Fruit fly (Drosophila melanogaster) whole organism, embryonic: Measurements from ENCODE around the gene CG10700.

Source experiments
- Bgb ChIP-seq: fragments of 200-800 bp; sonication (Bioruptor generic); IDR thresholded peaks from 2 replicates; pipeline ENCODE4 v1.3.6; 2022; ENCODE audit warnings: missing biosample characterization, missing genetic modification characterization; ENCODE audit not compliant: partially characterized antibody
- CG13287 ChIP-seq: fragments of 200-800 bp; sonication (Bioruptor generic); IDR thresholded peaks from 2 replicates; pipeline ENCODE4 v1.3.6; 2022; ENCODE audit warnings: missing biosample characterization, missing genetic modification characterization; ENCODE audit not compliant: partially characterized antibody
- CG13775 ChIP-seq: fragments of 200-800 bp; sonication (Bioruptor generic); optimal IDR thresholded peaks from 3 replicates; lab custom pipeline; 2017; ENCODE audit warnings: missing biosample characterization, mild to moderate bottlenecking, missing genetic modification characterization
- CG14667 ChIP-seq: fragments of 200-800 bp; sonication (Bioruptor generic); IDR thresholded peaks from 2 replicates; pipeline ENCODE4 v1.3.6; 2022; ENCODE audit warnings: missing biosample characterization, missing genetic modification characterization
- CG15011 ChIP-seq: fragments of 200-800 bp; sonication (Bioruptor generic); optimal IDR thresholded peaks from 3 replicates; lab custom pipeline; 2018; ENCODE audit warnings: missing biosample characterization, mild to moderate bottlenecking, missing genetic modification characterization
- CG15479 ChIP-seq: fragments of 200-800 bp; sonication (Bioruptor generic); optimal IDR thresholded peaks from 3 replicates; lab custom pipeline; 2019; ENCODE audit warnings: missing biosample characterization, mild to moderate bottlenecking, missing genetic modification characterization, moderate library complexity
- CG1602 ChIP-seq: fragments of 200-800 bp; sonication (Bioruptor generic); optimal IDR thresholded peaks from 3 replicates; lab custom pipeline; 2016; ENCODE audit warnings: missing biosample characterization, missing genetic modification characterization
- CG18599 ChIP-seq: fragments of 200-800 bp; sonication (Bioruptor generic); optimal IDR thresholded peaks from 3 replicates; lab custom pipeline; 2017; ENCODE audit warnings: missing biosample characterization, missing genetic modification characterization, mild to moderate bottlenecking, moderate library complexity, missing genetic modification reagents
- CG18619 ChIP-seq: fragments of 200-800 bp; sonication (Bioruptor generic); optimal IDR thresholded peaks from 3 replicates; lab custom pipeline; 2017; ENCODE audit warnings: missing biosample characterization, mild to moderate bottlenecking, missing genetic modification characterization
- CG3065 ChIP-seq: fragments of 200-800 bp; sonication (Bioruptor generic); optimal IDR thresholded peaks from 2 replicates; lab custom pipeline; 2016; ENCODE audit warnings: missing biosample characterization, missing genetic modification characterization
- CG3163 ChIP-seq: fragments of 200-800 bp; sonication (Bioruptor generic); optimal IDR thresholded peaks from 3 replicates; lab custom pipeline; 2016; ENCODE audit warnings: missing biosample characterization, missing genetic modification characterization
- CG34422 ChIP-seq: fragments of 200-800 bp; sonication (Bioruptor generic); IDR thresholded peaks from 3 replicates; pipeline ENCODE4 v1.3.6; 2022; ENCODE audit warnings: missing biosample characterization, missing genetic modification characterization
- CG3847 ChIP-seq: fragments of 200-800 bp; sonication (Bioruptor generic); IDR thresholded peaks from 2 replicates; pipeline ENCODE4 v1.3.6; 2022; ENCODE audit warnings: missing biosample characterization, missing genetic modification characterization
- CG6254 ChIP-seq: fragments of 200-800 bp; sonication (Bioruptor generic); optimal IDR thresholded peaks from 3 replicates; lab custom pipeline; 2017; ENCODE audit warnings: mild to moderate bottlenecking, missing biosample characterization, missing genetic modification reagents, missing genetic modification characterization
- CG6791 ChIP-seq: fragments of 200-800 bp; sonication (Bioruptor generic); IDR thresholded peaks from 3 replicates; pipeline ENCODE4 v1.3.6; 2022; ENCODE audit warnings: missing biosample characterization, missing genetic modification characterization; ENCODE audit not compliant: partially characterized antibody
- CG8359 ChIP-seq: fragments of 200-800 bp; sonication (Bioruptor generic); optimal IDR thresholded peaks from 2 replicates; lab custom pipeline; 2017; ENCODE audit warnings: missing biosample characterization, mild to moderate bottlenecking, missing genetic modification characterization, borderline replicate concordance
- CG9817 ChIP-seq: fragments of 200-800 bp; sonication (Bioruptor generic); optimal IDR thresholded peaks from 2 replicates; lab custom pipeline; 2018; ENCODE audit warnings: missing biosample characterization, mild to moderate bottlenecking, missing genetic modification characterization, moderate library complexity
- Dip3 ChIP-seq: fragments of 200-800 bp; sonication (Bioruptor generic); optimal IDR thresholded peaks from 3 replicates; lab custom pipeline; 2016; ENCODE audit warnings: missing biosample characterization, missing genetic modification characterization
- Doc2 ChIP-seq: fragments of 200-800 bp; sonication (Bioruptor generic); IDR thresholded peaks from 2 replicates; pipeline ENCODE4 v1.3.6; 2022; ENCODE audit warnings: missing biosample characterization, missing genetic modification characterization
- ERR ChIP-seq: fragments of 200-800 bp; sonication (Bioruptor generic); optimal IDR thresholded peaks from 2 replicates; lab custom pipeline; 2016; ENCODE audit warnings: missing biosample characterization, missing genetic modification characterization
- HHEX ChIP-seq: fragments of 200-800 bp; sonication (Bioruptor generic); optimal IDR thresholded peaks from 3 replicates; lab custom pipeline; 2017; ENCODE audit warnings: missing biosample characterization, mild to moderate bottlenecking, missing genetic modification characterization, missing genetic modification reagents
- HLHmδ ChIP-seq: fragments of 200-800 bp; sonication (Bioruptor generic); optimal IDR thresholded peaks from 2 replicates; lab custom pipeline; 2018; ENCODE audit warnings: missing biosample characterization, mild to moderate bottlenecking, missing genetic modification characterization, moderate library complexity
- Hey ChIP-seq: fragments of 200-800 bp; sonication (Bioruptor generic); optimal IDR thresholded peaks from 3 replicates; lab custom pipeline; 2018; ENCODE audit warnings: missing biosample characterization, mild to moderate bottlenecking, missing genetic modification characterization
- Jarid2 ChIP-seq: fragments of 200-800 bp; sonication (Bioruptor generic); optimal IDR thresholded peaks from 3 replicates; lab custom pipeline; 2017; ENCODE audit warnings: mild to moderate bottlenecking, missing biosample characterization, missing genetic modification reagents, missing genetic modification characterization
- Kr ChIP-seq: fragments of 200-800 bp; sonication (Bioruptor generic); optimal IDR thresholded peaks from 2 replicates; lab custom pipeline; 2017; ENCODE audit warnings: missing biosample characterization, mild to moderate bottlenecking, missing genetic modification characterization
- Side ChIP-seq: fragments of 200-800 bp; sonication (Bioruptor generic); optimal IDR thresholded peaks from 2 replicates; lab custom pipeline; 2016; ENCODE audit warnings: missing biosample characterization, missing genetic modification characterization
- YL-1 ChIP-seq: fragments of 200-800 bp; sonication (Bioruptor generic); optimal IDR thresholded peaks from 3 replicates; lab custom pipeline; 2017; ENCODE audit warnings: missing biosample characterization, mild to moderate bottlenecking, missing genetic modification characterization
- cwo ChIP-seq: fragments of 200-800 bp; sonication (Bioruptor generic); optimal IDR thresholded peaks from 3 replicates; lab custom pipeline; 2017; ENCODE audit warnings: missing biosample characterization, missing genetic modification characterization, mild to moderate bottlenecking, moderate library complexity, missing genetic modification reagents
- fu2 ChIP-seq: fragments of 200-800 bp; sonication (Bioruptor generic); optimal IDR thresholded peaks from 2 replicates; lab custom pipeline; 2016; ENCODE audit warnings: missing biosample characterization, missing genetic modification characterization
- ind ChIP-seq: fragments of 200-800 bp; sonication (Bioruptor generic); optimal IDR thresholded peaks from 3 replicates; lab custom pipeline; 2016; ENCODE audit warnings: missing biosample characterization, missing genetic modification characterization
- insv ChIP-seq, 2 experiments: fragments of 200-800 bp; sonication (Bioruptor generic); optimal IDR thresholded peaks; 3 replicates each; lab custom pipeline; 2016 to 2018; ENCODE audit warnings: missing biosample characterization in 2 of 2, missing genetic modification characterization in 2 of 2
- inv ChIP-seq: fragments of 200-800 bp; sonication (Bioruptor generic); IDR thresholded peaks from 2 replicates; pipeline ENCODE4 v1.3.6; 2022; ENCODE audit warnings: missing biosample characterization, missing genetic modification characterization; ENCODE audit not compliant: partially characterized antibody
- kay ChIP-seq: fragments of 200-800 bp; sonication (Bioruptor generic); optimal IDR thresholded peaks from 2 replicates; lab custom pipeline; 2016; ENCODE audit warnings: missing biosample characterization, missing genetic modification characterization
- kni ChIP-seq: fragments of 200-800 bp; sonication (Bioruptor generic); optimal IDR thresholded peaks from 3 replicates; lab custom pipeline; 2017; ENCODE audit warnings: mild to moderate bottlenecking, missing biosample characterization, missing genetic modification reagents, missing genetic modification characterization
- mam ChIP-seq: fragments of 200-800 bp; sonication (Bioruptor generic); optimal IDR thresholded peaks from 3 replicates; lab custom pipeline; 2016; ENCODE audit warnings: missing biosample characterization, missing genetic modification characterization
- nerfin-1 ChIP-seq: fragments of 200-800 bp; sonication (Bioruptor generic); optimal IDR thresholded peaks from 3 replicates; lab custom pipeline; 2019; ENCODE audit warnings: missing biosample characterization, mild to moderate bottlenecking, missing genetic modification characterization, moderate library complexity
- oc ChIP-seq: fragments of 200-800 bp; sonication (Bioruptor generic); optimal IDR thresholded peaks from 2 replicates; lab custom pipeline; 2018; ENCODE audit warnings: missing biosample characterization, mild to moderate bottlenecking, missing genetic modification characterization, moderate library complexity
- peb ChIP-seq: fragments of 200-800 bp; sonication (Bioruptor generic); IDR thresholded peaks from 2 replicates; pipeline ENCODE4 v1.3.6; 2022; ENCODE audit warnings: missing biosample characterization, missing genetic modification characterization
- pfk ChIP-seq: fragments of 200-800 bp; sonication (Bioruptor generic); optimal IDR thresholded peaks from 2 replicates; lab custom pipeline; 2018; ENCODE audit warnings: missing biosample characterization, mild to moderate bottlenecking, missing genetic modification characterization, moderate library complexity
- prd ChIP-seq, 3 experiments: fragments of >200 bp in 2 of 3; fragments of 200-800 bp in 1 of 3; sonication (Bioruptor generic) in 1 of 3; optimal IDR thresholded peaks in 2 of 3; IDR thresholded peaks in 1 of 3; 2 replicates in 2 of 3; 3 replicates in 1 of 3; pipeline versions ENCODE4 v1.3.6 to Lab custom; 2017 to 2022; ENCODE audit warnings: missing biosample characterization in 1 of 3, missing genetic modification characterization in 1 of 3
- pros ChIP-seq: fragments of 200-800 bp; sonication (Bioruptor generic); optimal IDR thresholded peaks from 3 replicates; lab custom pipeline; 2019; ENCODE audit warnings: missing biosample characterization, mild to moderate bottlenecking, missing genetic modification characterization, moderate library complexity
- ro ChIP-seq: fragments of 200-800 bp; sonication (Bioruptor generic); IDR thresholded peaks from 2 replicates; pipeline ENCODE4 v1.3.6; 2022; ENCODE audit warnings: missing biosample characterization, missing genetic modification characterization
- sna ChIP-seq: fragments of 200-800 bp; sonication (Bioruptor generic); IDR thresholded peaks from 2 replicates; pipeline ENCODE4 v1.3.6; 2022; ENCODE audit warnings: missing biosample characterization, missing genetic modification characterization; ENCODE audit not compliant: partially characterized antibody
- so ChIP-seq: fragments of 200-800 bp; sonication (Bioruptor generic); IDR thresholded peaks from 3 replicates; pipeline ENCODE4 v1.3.6; 2022; ENCODE audit warnings: missing biosample characterization, missing genetic modification characterization
- tll ChIP-seq, 2 experiments: fragments of 200-800 bp in 1 of 2; fragments of >200 bp in 1 of 2; sonication (Bioruptor generic) in 1 of 2; optimal IDR thresholded peaks; 2 replicates each; lab custom pipeline; 2017 to 2019; ENCODE audit warnings: missing biosample characterization in 2 of 2, missing genetic modification characterization in 2 of 2, mild to moderate bottlenecking in 1 of 2, moderate library complexity in 1 of 2
- usp ChIP-seq: fragments of >200 bp; optimal IDR thresholded peaks from 2 replicates; lab custom pipeline; 2017; ENCODE audit warnings: missing biosample characterization, missing genetic modification characterization
- yki ChIP-seq: fragments of >200 bp; optimal IDR thresholded peaks from 3 replicates; lab custom pipeline; 2018
- zen2 ChIP-seq: fragments of 200-800 bp; sonication (Bioruptor generic); IDR thresholded peaks from 3 replicates; pipeline ENCODE4 v1.3.6; 2022; ENCODE audit warnings: missing biosample characterization, missing genetic modification characterization; ENCODE audit not compliant: partially characterized antibody

Gene CG10700

DNA sequence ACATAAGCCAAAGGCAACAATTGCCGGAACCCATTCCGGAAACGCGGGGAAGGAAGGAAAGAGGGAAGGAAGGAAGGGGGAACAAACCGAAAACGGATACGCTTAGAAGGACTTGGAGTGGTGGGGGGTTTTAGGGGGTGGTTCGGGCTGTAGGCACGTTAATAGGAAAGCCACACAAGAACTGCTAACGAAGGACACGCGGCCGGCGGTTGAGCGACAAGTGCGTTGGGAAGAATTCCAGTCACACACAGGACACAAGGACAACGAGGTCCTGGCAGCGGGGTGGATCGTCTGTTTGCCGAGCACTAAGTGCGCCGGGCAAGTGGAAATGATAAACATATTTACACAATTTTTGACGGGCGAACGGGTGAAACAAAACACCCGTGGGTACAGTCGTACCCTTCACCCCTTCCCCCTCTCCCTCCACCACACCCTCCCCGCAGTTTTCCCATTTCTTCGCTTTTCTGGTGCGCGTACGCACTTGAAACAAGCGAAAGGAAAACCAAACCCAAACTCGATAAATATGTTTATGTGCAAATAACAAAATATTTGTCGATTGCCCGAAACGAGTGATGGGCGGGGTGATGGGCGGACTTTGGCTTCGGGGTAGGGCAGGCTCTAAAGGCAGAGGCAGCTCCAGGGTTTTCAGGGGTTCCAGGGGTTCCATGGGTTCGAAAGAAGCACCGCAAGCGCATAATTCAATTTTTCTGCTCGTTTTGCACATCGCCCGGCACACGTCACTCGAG is 24.5 kb upstream of the CG10700 start (continued):
- TF ChIP-seq cwo (GFP tag; lab: Kevin White, UChicago) (no peak), CG15479 (GFP tag; lab: Kevin White, UChicago) (peak; percentile 19), insv (GFP tag; optimal IDR thresholded peaks at IDR 0.05; lab: Kevin White, UChicago) (no peak), nerfin-1 (tag; lab: Kevin White, UChicago) (peak; percentile 45), CG13287 (GFP tag; lab: Robert Waterston, UW) (no peak), Hey (tag; lab: Kevin White, UChicago) (peak; percentile 94), HHEX (no peak), Bgb (GFP tag; lab: Robert Waterston, UW) (no peak), YL-1 (GFP tag; lab: Kevin White, UChicago) (no peak), HLHmδ (no peak), ro (GFP tag; lab: Robert Waterston, UW) (no peak), tll (GFP tag; optimal IDR thresholded peaks at IDR 0.05; lab: Kevin White, UChicago) (peak in 1 of 2 experiments; percentile 76), pfk (GFP tag; lab: Kevin White, UChicago) (no peak), ind (GFP tag; lab: Kevin White, UChicago) (no peak), mam (no peak), CG34422 (GFP tag; lab: Robert Waterston, UW) (no peak), CG18619 (no peak), so (GFP tag; lab: Robert Waterston, UW) (no peak), CG1602 (GFP tag; lab: Kevin White, UChicago) (no peak), CG6791 (GFP tag; lab: Robert Waterston, UW) (no peak), yki (lab: Kevin White, UChicago) (no peak), sna (GFP tag; lab: Robert Waterston, UW) (no peak), prd (optimal IDR thresholded peaks at IDR 0.05; lab: Kevin White, UChicago) (no peak), prd (GFP tag; IDR thresholded peaks at IDR 0.05; lab: Robert Waterston, UW) (no peak), CG6254 (no peak), pros (GFP tag; lab: Kevin White, UChicago) (peak; percentile 79), ERR (GFP tag; lab: Kevin White, UChicago) (no peak), peb (GFP tag; lab: Robert Waterston, UW) (no peak), Dip3 (no peak), Kr (GFP tag; lab: Kevin White, UChicago) (peak; percentile 78), oc (tag; lab: Kevin White, UChicago) (no peak), CG3065 (GFP tag; lab: Kevin White, UChicago) (no peak), usp (GFP tag; lab: Kevin White, UChicago) (no peak), inv (GFP tag; lab: Robert Waterston, UW) (no peak), CG18599 (no peak), CG14667 (GFP tag; lab: Robert Waterston, UW) (no peak), kni (GFP tag; lab: Kevin White, UChicago) (peak; percentile 40), Doc2 (GFP tag; lab: Robert Waterston, UW) (no peak), CG8359 (GFP tag; lab: Kevin White, UChicago) (no peak), CG3163 (no peak), Side (GFP tag; lab: Kevin White, UChicago) (no peak), CG3847 (GFP tag; lab: Robert Waterston, UW) (no peak), zen2 (GFP tag; lab: Robert Waterston, UW) (no peak), fu2 (GFP tag; lab: Kevin White, UChicago) (no peak), CG15011 (GFP tag; lab: Kevin White, UChicago) (no peak), kay (GFP tag; lab: Kevin White, UChicago) (no peak), CG9817 (tag; lab: Kevin White, UChicago) (no peak), CG13775 (no peak), Jarid2 (GFP tag; lab: Kevin White, UChicago) (no peak)
